Fruit fly (Drosophila melanogaster): ENCODE measurements around the gene JMJD6.

Gene JMJD6

DNA sequence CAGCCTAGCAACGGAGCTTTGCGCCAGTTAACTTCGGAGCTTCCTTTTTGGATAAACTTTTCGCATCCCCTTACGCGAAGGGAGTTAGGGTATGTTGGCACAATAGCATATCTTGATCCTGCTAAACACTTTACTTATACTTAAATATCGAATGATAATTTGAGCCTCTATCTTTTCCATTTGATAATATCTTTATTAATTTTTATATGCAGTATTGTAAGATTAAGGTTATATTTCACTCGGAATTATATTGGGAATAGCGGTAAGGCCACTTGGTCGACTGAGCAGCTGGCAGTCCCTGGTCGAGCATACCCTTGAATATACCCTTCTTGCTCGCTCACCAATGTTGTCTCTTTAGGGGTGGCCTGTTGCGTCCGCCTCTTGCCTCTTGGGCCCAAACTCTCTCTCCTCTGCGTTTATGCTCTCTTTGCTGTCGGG, 6.6 kb upstream of the JMJD6 start (continued):
- peak; percentile 95 for TF ChIP-seq row (GFP tag; IDR thresholded peaks at IDR 0.05)
- peak; percentile 60; the same call in 1 of the 2 replicates for TF ChIP-seq al (GFP tag; IDR thresholded peaks at IDR 0.05)
- TF ChIP-seq CG6254 (GFP tag; optimal IDR thresholded peaks at IDR 0.05), result peak; percentile 27
- no peak for TF ChIP-seq CG7786 (GFP tag; optimal IDR thresholded peaks at IDR 0.05)
- no peak for TF ChIP-seq Dip2 (GFP tag; IDR thresholded peaks at IDR 0.05)
- no peak for TF ChIP-seq CG2199 (GFP tag; IDR thresholded peaks at IDR 0.05)
- TF ChIP-seq Elba2 (GFP tag; optimal IDR thresholded peaks at IDR 0.05), result no peak
- TF ChIP-seq CG13424 (tag; optimal IDR thresholded peaks at IDR 0.05), result peak; percentile 65
- no peak for TF ChIP-seq nerfin-1 (tag; optimal IDR thresholded peaks at IDR 0.05)
- TF ChIP-seq Mad (GFP tag; optimal IDR thresholded peaks at IDR 0.05), result no peak
- TF ChIP-seq cwo (GFP tag; optimal IDR thresholded peaks at IDR 0.05), result peak; percentile 55
- no peak for TF ChIP-seq CkIIα-i1 (GFP tag; IDR thresholded peaks at IDR 0.05)
- TF ChIP-seq CG10543 (GFP tag; optimal IDR thresholded peaks at IDR 0.05), result peak; percentile 61
- no peak for TF ChIP-seq ftz-f1 (GFP tag; optimal IDR thresholded peaks at IDR 0.05)
- TF ChIP-seq CG1832 (GFP tag; optimal IDR thresholded peaks at IDR 0.05), result no peak
- TF ChIP-seq knrl (GFP tag; IDR thresholded peaks at IDR 0.05; ENCODE audit: partially characterized antibody), result no peak
- TF ChIP-seq CG9437 (GFP tag; optimal IDR thresholded peaks at IDR 0.05), result peak; percentile 60
- TF ChIP-seq so (GFP tag; IDR thresholded peaks at IDR 0.05), result peak; percentile 77; the same call in 2 of the 3 replicates
- peak; percentile 67 for TF ChIP-seq CG8924 (tag; optimal IDR thresholded peaks at IDR 0.05)
- no peak for TF ChIP-seq Hey (tag; optimal IDR thresholded peaks at IDR 0.05)
- TF ChIP-seq p53 (GFP tag; optimal IDR thresholded peaks at IDR 0.05), result no peak
- no peak for TF ChIP-seq Dll (GFP tag; IDR thresholded peaks at IDR 0.05; ENCODE audit: partially characterized antibody)
- no peak for TF ChIP-seq psq (GFP tag; optimal IDR thresholded peaks at IDR 0.05)
- TF ChIP-seq CG9215 (GFP tag; IDR thresholded peaks at IDR 0.05), result peak; percentile 73
- peak; percentile 42; the same call in 1 of the 2 replicates for TF ChIP-seq sens-2 (GFP tag; IDR thresholded peaks at IDR 0.05)
- peak; percentile 52 for TF ChIP-seq az2 (GFP tag; optimal IDR thresholded peaks at IDR 0.05)
- no peak for TF ChIP-seq luna (GFP tag; optimal IDR thresholded peaks at IDR 0.05)
- TF ChIP-seq pfk (GFP tag; optimal IDR thresholded peaks at IDR 0.05), result no peak
- no peak for TF ChIP-seq Hr39 (optimal IDR thresholded peaks at IDR 0.05)
- no peak for TF ChIP-seq Usf (GFP tag; optimal IDR thresholded peaks at IDR 0.05)
- peak in 1 of 2 experiments; percentile 13 for TF ChIP-seq chif (GFP tag; optimal IDR thresholded peaks at IDR 0.05)
- no peak for TF ChIP-seq CG11398 (GFP tag; optimal IDR thresholded peaks at IDR 0.05)
- TF ChIP-seq CG6654 (GFP tag; optimal IDR thresholded peaks at IDR 0.05), result no peak
- TF ChIP-seq lab (GFP tag; optimal IDR thresholded peaks at IDR 0.05), result peak; percentile 85
- TF ChIP-seq CG5180 (GFP tag; optimal IDR thresholded peaks at IDR 0.05), result peak; percentile 25
- peak; percentile 46 for TF ChIP-seq ara (GFP tag; IDR thresholded peaks at IDR 0.05)
- TF ChIP-seq CG16813 (GFP tag; IDR thresholded peaks at IDR 0.05; ENCODE audit: partially characterized antibody), result no peak
- TF ChIP-seq HLH54F (GFP tag; optimal IDR thresholded peaks at IDR 0.05), result peak; percentile 8
- TF ChIP-seq CG3065 (GFP tag; optimal IDR thresholded peaks at IDR 0.05), result no peak
- TF ChIP-seq Myb (GFP tag; optimal IDR thresholded peaks at IDR 0.05), result no peak
- no peak for TF ChIP-seq tup (GFP tag; optimal IDR thresholded peaks at IDR 0.05)
- TF ChIP-seq CG11695 (GFP tag; IDR thresholded peaks at IDR 0.05), result peak; percentile 61; the same call in 2 of the 3 replicates
- TF ChIP-seq CG11560 (tag; IDR thresholded peaks at IDR 0.05), result peak; percentile 60; the same call in 2 of the 3 replicates
- no peak for TF ChIP-seq da (GFP tag; optimal IDR thresholded peaks at IDR 0.05)
- no peak for TF ChIP-seq fd102C (GFP tag; optimal IDR thresholded peaks at IDR 0.05)
- TF ChIP-seq pita (GFP tag; optimal IDR thresholded peaks at IDR 0.05), result no peak
- peak; percentile 12 for TF ChIP-seq Antp (GFP tag; optimal IDR thresholded peaks at IDR 0.05)
- TF ChIP-seq gcm (GFP tag; optimal IDR thresholded peaks at IDR 0.05), result no peak
- peak; percentile 49 for TF ChIP-seq Dek (tag; optimal IDR thresholded peaks at IDR 0.05)
- peak; percentile 31; the same call in 1 of the 2 replicates for TF ChIP-seq Lim3 (GFP tag; IDR thresholded peaks at IDR 0.05)
- no peak for TF ChIP-seq ewg (GFP tag; optimal IDR thresholded peaks at IDR 0.05)

All from whole organism, embryonic.